Worm (Caenorhabditis elegans): Measurements from ENCODE around the gene cec-7.

DNA sequence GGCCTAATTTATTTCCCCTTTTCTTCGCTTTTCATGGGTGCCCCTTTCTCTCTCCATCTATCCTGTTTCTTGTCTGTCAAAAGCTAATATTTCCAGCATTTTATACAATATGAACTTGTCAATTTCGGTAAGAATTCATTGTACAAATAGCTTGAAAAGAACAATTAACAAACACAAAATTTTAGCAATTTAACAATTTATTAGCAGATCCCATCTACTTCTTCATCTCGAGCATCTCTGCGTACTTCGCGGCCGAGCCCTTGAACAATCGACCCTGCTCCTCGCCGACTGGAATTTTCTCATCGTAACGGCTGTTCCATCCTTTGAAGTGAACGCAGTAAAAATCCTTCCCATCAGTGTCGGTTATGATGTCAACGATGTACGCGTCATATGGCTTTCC, 1.7 kb downstream of the cec-7 start:
- TF ChIP-seq nfyb-1 (GFP tag; IDR thresholded peaks at IDR 0.05) (no peak), him-1 (tag; optimal IDR thresholded peaks at IDR 0.05) (no peak), unc-62 (GFP tag; optimal IDR thresholded peaks at IDR 0.05) (no peak), ekl-4 (GFP tag; IDR thresholded peaks at IDR 0.05) (0 out of 2 replicates have a peak, but pooled peaks have one; percentile 49), ztf-3 (GFP tag; optimal IDR thresholded peaks at IDR 0.05) (no peak)
